Worm (Caenorhabditis elegans): Measurements from ENCODE around the gene lin-15B.

DNA sequence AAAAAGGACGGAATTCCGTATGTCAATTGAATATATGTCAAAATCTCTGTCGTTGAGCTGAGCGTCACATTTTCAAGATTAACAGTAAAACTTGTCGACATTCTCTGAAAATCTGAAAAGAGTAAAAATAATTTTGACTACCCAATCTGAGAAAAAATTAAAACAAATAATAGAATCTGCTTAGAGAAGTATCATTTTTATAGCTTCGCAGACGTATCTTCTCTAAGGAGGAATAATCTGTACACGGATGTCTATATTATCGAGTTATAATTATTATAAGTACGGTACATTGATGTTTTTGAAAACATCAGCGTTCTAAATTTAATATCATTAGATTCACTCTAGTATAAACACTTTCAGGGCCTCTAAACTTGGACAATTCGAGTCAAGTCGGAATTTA, 14.6 kb downstream of the lin-15B start, which contains the start of gene srg-64:
- TF ChIP-seq flt-1 (GFP tag; IDR thresholded peaks at IDR 0.05) (no peak), cog-1 (tag; optimal IDR thresholded peaks at IDR 0.05) (no peak)

All from whole organism, midembryonic.